Fruit fly (Drosophila melanogaster) whole organism, prepupa: Measurements from ENCODE around the gene Pnn.

Experiments
- Blimp-1 ChIP-seq: fragments of 200-800 bp; sonication (Bioruptor generic); optimal IDR thresholded peaks from 3 replicates; lab custom pipeline; 2017; ENCODE audit warnings: missing biosample characterization, missing genetic modification characterization, mild to moderate bottlenecking, moderate library complexity, missing genetic modification reagents
- CG11762 ChIP-seq: fragments of 200-800 bp; sonication (Bioruptor generic); optimal IDR thresholded peaks from 3 replicates; lab custom pipeline; 2016; ENCODE audit warnings: missing biosample characterization, missing genetic modification characterization; ENCODE audit not compliant: insufficient read depth
- CG6854 ChIP-seq: fragments of 200-800 bp; sonication (Bioruptor generic); optimal IDR thresholded peaks from 2 replicates; lab custom pipeline; 2017; ENCODE audit warnings: missing biosample characterization, mild to moderate bottlenecking, missing genetic modification characterization
- CG8119 ChIP-seq: fragments of 200-800 bp; sonication (Bioruptor generic); IDR thresholded peaks from 3 replicates; pipeline ENCODE4 v1.3.6; 2022; ENCODE audit warnings: missing biosample characterization, missing genetic modification characterization
- CG9139 ChIP-seq: fragments of 200-800 bp; sonication (Bioruptor generic); optimal IDR thresholded peaks from 3 replicates; lab custom pipeline; 2017; ENCODE audit warnings: missing biosample characterization, mild to moderate bottlenecking, missing genetic modification characterization
- Hr38 ChIP-seq: sonication (Bioruptor generic); optimal IDR thresholded peaks from 2 replicates; lab custom pipeline; 2016; ENCODE audit warnings: missing biosample characterization, missing genetic modification characterization
- Lpt ChIP-seq: fragments of 200-800 bp; sonication (Bioruptor generic); optimal IDR thresholded peaks from 3 replicates; lab custom pipeline; 2016; ENCODE audit warnings: missing biosample characterization, missing genetic modification characterization
- OdsH ChIP-seq: fragments of 200-800 bp; sonication (Bioruptor generic); optimal IDR thresholded peaks from 3 replicates; lab custom pipeline; 2016; ENCODE audit warnings: missing biosample characterization, missing genetic modification characterization
- Sox14 ChIP-seq: fragments of 200-800 bp; sonication (Bioruptor generic); optimal IDR thresholded peaks from 3 replicates; lab custom pipeline; 2016; ENCODE audit warnings: missing biosample characterization, missing genetic modification characterization
- Sox15 ChIP-seq: fragments of 200-800 bp; sonication (Bioruptor generic); optimal IDR thresholded peaks from 3 replicates; lab custom pipeline; 2016; ENCODE audit warnings: missing biosample characterization, missing genetic modification characterization
- dsx ChIP-seq: fragments of 200-800 bp; optimal IDR thresholded peaks from 3 replicates; lab custom pipeline; 2019; ENCODE audit warnings: missing biosample characterization, mild to moderate bottlenecking, missing genetic modification characterization, moderate library complexity; ENCODE audit not compliant: poor library complexity, severe bottlenecking
- fd59A ChIP-seq: fragments of 200-800 bp; sonication (Bioruptor generic); optimal IDR thresholded peaks from 2 replicates; lab custom pipeline; 2017; ENCODE audit warnings: missing biosample characterization, mild to moderate bottlenecking, missing genetic modification characterization, missing genetic modification reagents
- net ChIP-seq: fragments of 200-800 bp; sonication (Bioruptor generic); optimal IDR thresholded peaks from 3 replicates; lab custom pipeline; 2016; ENCODE audit warnings: missing biosample characterization, missing genetic modification characterization
- salr ChIP-seq, 2 experiments: fragments of 200-800 bp; sonication (Bioruptor generic); optimal IDR thresholded peaks; 3 replicates each; lab custom pipeline; 2016 to 2018; ENCODE audit warnings: missing biosample characterization in 2 of 2, missing genetic modification characterization in 2 of 2, mild to moderate bottlenecking in 1 of 2

DNA sequence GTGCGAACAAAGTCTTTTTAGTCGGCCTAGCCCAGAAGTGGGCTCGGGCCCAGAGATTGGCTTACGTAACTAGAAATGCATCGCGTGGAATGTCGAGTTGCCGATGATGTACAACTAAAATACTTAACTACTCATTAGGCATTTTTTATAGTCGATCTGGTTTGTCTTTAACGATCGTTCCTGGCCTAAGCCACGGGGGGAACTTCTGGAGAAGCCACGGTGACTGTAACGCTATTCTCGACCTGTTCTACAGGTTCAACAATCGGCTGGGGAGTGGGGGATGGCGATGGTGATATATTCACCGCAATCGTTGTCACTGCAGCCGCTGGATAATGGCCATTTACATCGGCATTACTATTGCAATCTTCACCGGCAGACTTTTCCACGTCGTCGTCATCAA, 5.6 kb downstream of the Pnn start, which contains the start of gene CG34409:
- TF ChIP-seq CG11762 (GFP tag; lab: Kevin White, UChicago) (no peak), CG9139 (GFP tag; lab: Kevin White, UChicago) (no peak), Lpt (GFP tag; lab: Kevin White, UChicago) (no peak), Blimp-1 (no peak), dsx (GFP tag; lab: Kevin White, UChicago) (no peak), fd59A (no peak), salr (GFP tag; optimal IDR thresholded peaks at IDR 0.05; lab: Kevin White, UChicago) (no peak), CG8119 (GFP tag; lab: Robert Waterston, UW) (no peak), CG6854 (GFP tag; lab: Kevin White, UChicago) (no peak), net (GFP tag; lab: Kevin White, UChicago) (no peak), OdsH (GFP tag; lab: Kevin White, UChicago) (no peak), Sox14 (GFP tag; lab: Kevin White, UChicago) (no peak), Hr38 (GFP tag; lab: Kevin White, UChicago) (no peak), Sox15 (GFP tag; lab: Kevin White, UChicago) (no peak)
